Fruit fly (Drosophila melanogaster) whole organism, embryonic: ENCODE measurements around the gene Rab3GAP1.

Experiments
- Awh ChIP-seq: fragments of 200-800 bp; sonication (Bioruptor generic); IDR thresholded peaks from 2 replicates; pipeline ENCODE4, ENCODE4 v1.3.6; 2022; ENCODE audit warnings: missing biosample characterization, missing genetic modification characterization
- CG10147 ChIP-seq: fragments of 200-800 bp; sonication (Bioruptor generic); optimal IDR thresholded peaks from 2 replicates; lab custom pipeline; 2019; ENCODE audit warnings: missing biosample characterization, mild to moderate bottlenecking, missing genetic modification characterization, moderate library complexity
- CG10209 ChIP-seq: fragments of 200-800 bp; sonication (Bioruptor generic); optimal IDR thresholded peaks from 3 replicates; lab custom pipeline; 2017; ENCODE audit warnings: missing biosample characterization, mild to moderate bottlenecking, missing genetic modification characterization, missing genetic modification reagents
- CG10543 ChIP-seq: fragments of 200-800 bp; sonication (Bioruptor generic); optimal IDR thresholded peaks from 3 replicates; lab custom pipeline; 2017; ENCODE audit warnings: missing biosample characterization, mild to moderate bottlenecking, missing genetic modification characterization, moderate library complexity
- CG17359 ChIP-seq: fragments of 200-800 bp; sonication (Bioruptor generic); optimal IDR thresholded peaks from 3 replicates; lab custom pipeline; 2018; ENCODE audit warnings: missing biosample characterization, mild to moderate bottlenecking, missing genetic modification characterization, moderate library complexity
- CG17361 ChIP-seq: fragments of 200-800 bp; sonication (Bioruptor generic); IDR thresholded peaks from 3 replicates; pipeline ENCODE4 v1.3.6; 2022; ENCODE audit warnings: missing biosample characterization, missing genetic modification characterization
- CG1832 ChIP-seq: fragments of 200-800 bp; sonication (Bioruptor generic); optimal IDR thresholded peaks from 2 replicates; lab custom pipeline; 2017; ENCODE audit warnings: missing biosample characterization, mild to moderate bottlenecking, missing genetic modification characterization, inconsistent platforms
- CG18476 ChIP-seq: fragments of 200-800 bp; sonication (Bioruptor generic); optimal IDR thresholded peaks from 2 replicates; lab custom pipeline; 2016; ENCODE audit warnings: missing biosample characterization, mild to moderate bottlenecking, missing genetic modification characterization
- CG18619 ChIP-seq: fragments of 200-800 bp; sonication (Bioruptor generic); optimal IDR thresholded peaks from 3 replicates; lab custom pipeline; 2017; ENCODE audit warnings: missing biosample characterization, mild to moderate bottlenecking, missing genetic modification characterization
- CG2120 ChIP-seq: fragments of 200-800 bp; sonication (Bioruptor generic); optimal IDR thresholded peaks from 3 replicates; lab custom pipeline; 2016; ENCODE audit warnings: missing biosample characterization, missing genetic modification characterization
- CG2712 ChIP-seq: fragments of 200-800 bp; optimal IDR thresholded peaks from 3 replicates; lab custom pipeline; 2019; ENCODE audit warnings: missing biosample characterization, mild to moderate bottlenecking, missing genetic modification characterization, moderate library complexity
- CG31224 ChIP-seq: fragments of 200-800 bp; sonication (Bioruptor generic); IDR thresholded peaks from 2 replicates; pipeline ENCODE4 v1.3.6; 2022; ENCODE audit warnings: missing biosample characterization, missing genetic modification characterization
- CG32767 ChIP-seq: fragments of 200-800 bp; sonication (Bioruptor generic); IDR thresholded peaks from 2 replicates; pipeline ENCODE4 v1.3.6; 2022; ENCODE audit warnings: missing biosample characterization, missing genetic modification characterization
- CG34224 ChIP-seq: fragments of 200-800 bp; sonication (Bioruptor generic); IDR thresholded peaks from 3 replicates; pipeline ENCODE4 v1.3.6; 2022; ENCODE audit warnings: missing biosample characterization, missing genetic modification characterization; ENCODE audit not compliant: partially characterized antibody
- CG3838 ChIP-seq: fragments of 200-800 bp; sonication (Bioruptor generic); optimal IDR thresholded peaks from 3 replicates; lab custom pipeline; 2016; ENCODE audit warnings: missing biosample characterization, missing genetic modification characterization
- CG5180 ChIP-seq: fragments of 200-800 bp; sonication (Bioruptor generic); optimal IDR thresholded peaks from 3 replicates; lab custom pipeline; 2017; ENCODE audit warnings: missing biosample characterization, missing genetic modification characterization, mild to moderate bottlenecking, moderate library complexity, missing genetic modification reagents
- CG6689 ChIP-seq: fragments of 200-800 bp; sonication (Bioruptor generic); IDR thresholded peaks from 2 replicates; pipeline ENCODE4 v1.3.6; 2022; ENCODE audit warnings: missing biosample characterization, missing genetic modification characterization
- CG6854 ChIP-seq: fragments of 200-800 bp; sonication (Bioruptor generic); optimal IDR thresholded peaks from 3 replicates; lab custom pipeline; 2017; ENCODE audit warnings: missing biosample characterization, mild to moderate bottlenecking, missing genetic modification characterization
- CG9727 ChIP-seq: fragments of 200-800 bp; sonication (Bioruptor generic); optimal IDR thresholded peaks from 3 replicates; lab custom pipeline; 2017; ENCODE audit warnings: missing biosample characterization, mild to moderate bottlenecking, missing genetic modification characterization
- CTCF ChIP-seq: fragments of 200-800 bp; sonication (Bioruptor generic); optimal IDR thresholded peaks from 2 replicates; lab custom pipeline; 2017; ENCODE audit warnings: missing biosample characterization, mild to moderate bottlenecking, missing genetic modification characterization, moderate library complexity
- E2f2 ChIP-seq: fragments of 200-800 bp; sonication (Bioruptor generic); IDR thresholded peaks from 2 replicates; pipeline ENCODE4 v1.3.6; 2022; ENCODE audit warnings: missing biosample characterization, missing genetic modification characterization
- Fer2 ChIP-seq: fragments of 200-800 bp; sonication (Bioruptor generic); optimal IDR thresholded peaks from 2 replicates; lab custom pipeline; 2018; ENCODE audit warnings: missing biosample characterization, mild to moderate bottlenecking, missing genetic modification characterization, moderate library complexity
- Hr3 ChIP-seq: fragments of 200-800 bp; sonication (Bioruptor generic); optimal IDR thresholded peaks from 3 replicates; lab custom pipeline; 2016; ENCODE audit warnings: missing biosample characterization, missing genetic modification characterization
- Hsf ChIP-seq: fragments of 200-800 bp; sonication (Bioruptor generic); optimal IDR thresholded peaks from 3 replicates; lab custom pipeline; 2016; ENCODE audit warnings: missing biosample characterization, missing genetic modification characterization
- NFAT ChIP-seq: fragments of 200-800 bp; sonication (Bioruptor generic); IDR thresholded peaks from 2 replicates; pipeline ENCODE4 v1.3.6; 2022; ENCODE audit warnings: missing biosample characterization, missing genetic modification characterization
- Poxn ChIP-seq: fragments of 200-800 bp; sonication (Bioruptor generic); IDR thresholded peaks from 2 replicates; pipeline ENCODE4 v1.3.6; 2022; ENCODE audit warnings: missing biosample characterization, missing genetic modification characterization
- Sox102F ChIP-seq: fragments of 200-800 bp; sonication (Bioruptor generic); optimal IDR thresholded peaks from 2 replicates; lab custom pipeline; 2018; ENCODE audit warnings: missing biosample characterization, mild to moderate bottlenecking, missing genetic modification characterization, moderate library complexity
- Tbp ChIP-seq: fragments of >200 bp; optimal IDR thresholded peaks from 2 replicates; lab custom pipeline; 2018; ENCODE audit warnings: missing biosample characterization, missing genetic modification characterization
- Usf ChIP-seq: fragments of 200-800 bp; sonication (Bioruptor generic); optimal IDR thresholded peaks from 2 replicates; lab custom pipeline; 2017; ENCODE audit warnings: missing genotype, missing biosample characterization, missing genetic modification characterization
- amos ChIP-seq: fragments of 200-800 bp; sonication (Bioruptor generic); IDR thresholded peaks from 2 replicates; pipeline ENCODE4 v1.3.6; 2022; ENCODE audit warnings: missing biosample characterization, missing genetic modification characterization; ENCODE audit not compliant: partially characterized antibody
- ase ChIP-seq: fragments of 200-800 bp; sonication (Bioruptor generic); IDR thresholded peaks from 3 replicates; pipeline ENCODE4 v1.3.6; 2022; ENCODE audit warnings: missing biosample characterization, missing genetic modification characterization
- az2 ChIP-seq: fragments of 200-800 bp; sonication (Bioruptor generic); optimal IDR thresholded peaks from 3 replicates; lab custom pipeline; 2016; ENCODE audit warnings: missing biosample characterization, missing genetic modification characterization
- br ChIP-seq: fragments of >200 bp; optimal IDR thresholded peaks from 2 replicates; lab custom pipeline; 2017
- chif ChIP-seq, 2 experiments: fragments of 200-800 bp; sonication (Bioruptor generic); optimal IDR thresholded peaks; 3 replicates each; lab custom pipeline; 2016; ENCODE audit warnings: missing biosample characterization in 2 of 2, missing genetic modification characterization in 2 of 2
- croc ChIP-seq: fragments of 200-800 bp; sonication (Bioruptor generic); conservative IDR thresholded peaks from 3 replicates; pipeline ENCODE4 v1.3.6; 2022; ENCODE audit warnings: missing biosample characterization, missing genetic modification characterization
- da ChIP-seq: fragments of 200-800 bp; sonication (Bioruptor generic); optimal IDR thresholded peaks from 2 replicates; lab custom pipeline; 2016; ENCODE audit warnings: missing biosample characterization, missing genetic modification characterization
- gro ChIP-seq: fragments of 200-800 bp; sonication (Bioruptor generic); optimal IDR thresholded peaks from 2 replicates; lab custom pipeline; 2016; ENCODE audit warnings: missing biosample characterization, missing genetic modification characterization
- hbn ChIP-seq: fragments of 200-800 bp; sonication (Bioruptor generic); IDR thresholded peaks from 2 replicates; pipeline ENCODE4 v1.3.6; 2022; ENCODE audit warnings: missing biosample characterization, missing genetic modification characterization; ENCODE audit not compliant: partially characterized antibody
- her ChIP-seq: fragments of 200-800 bp; sonication (Bioruptor generic); optimal IDR thresholded peaks from 2 replicates; lab custom pipeline; 2016; ENCODE audit warnings: missing biosample characterization, missing genetic modification characterization
- lilli ChIP-seq: fragments of 200-800 bp; sonication (Bioruptor generic); optimal IDR thresholded peaks from 3 replicates; lab custom pipeline; 2016; ENCODE audit warnings: missing biosample characterization, missing genetic modification characterization
- nau ChIP-seq: fragments of 200-800 bp; sonication (Bioruptor generic); optimal IDR thresholded peaks from 3 replicates; lab custom pipeline; 2017; ENCODE audit warnings: missing biosample characterization, mild to moderate bottlenecking, missing genetic modification characterization, missing genetic modification reagents
- nmo ChIP-seq: fragments of 200-800 bp; sonication (Bioruptor generic); optimal IDR thresholded peaks from 2 replicates; lab custom pipeline; 2018; ENCODE audit warnings: missing biosample characterization, mild to moderate bottlenecking, missing genetic modification characterization, moderate library complexity
- pan ChIP-seq, 4 experiments: fragments of >200 bp in 3 of 4; fragments of 200-800 bp in 1 of 4; sonication (Bioruptor generic) in 1 of 4; optimal IDR thresholded peaks in 3 of 4; IDR thresholded peaks in 1 of 4; 2 replicates each; pipeline versions ENCODE4 v1.3.6 to Lab custom; 2017 to 2022; ENCODE audit warnings: missing biosample characterization in 2 of 4, missing genetic modification characterization in 2 of 4, mixed read lengths in 1 of 4
- phol ChIP-seq: fragments of 200-800 bp; sonication (Bioruptor generic); optimal IDR thresholded peaks from 3 replicates; lab custom pipeline; 2018; ENCODE audit warnings: missing biosample characterization, mild to moderate bottlenecking, missing genetic modification characterization, moderate library complexity
- row ChIP-seq: fragments of 200-800 bp; sonication (Bioruptor generic); IDR thresholded peaks from 3 replicates; pipeline ENCODE4 v1.3.6; 2022; ENCODE audit warnings: missing biosample characterization, missing genetic modification characterization
- sc ChIP-seq, 3 experiments: fragments of >200 bp in 2 of 3; fragments of 200-800 bp in 1 of 3; sonication (Bioruptor generic) in 1 of 3; optimal IDR thresholded peaks; 2 replicates in 2 of 3; 3 replicates in 1 of 3; lab custom pipeline; 2017; ENCODE audit warnings: mild to moderate bottlenecking in 1 of 3, missing biosample characterization in 1 of 3, missing genetic modification characterization in 1 of 3, missing genetic modification reagents in 1 of 3
- schlank ChIP-seq: fragments of 200-800 bp; sonication (Bioruptor generic); optimal IDR thresholded peaks from 2 replicates; lab custom pipeline; 2018; ENCODE audit warnings: missing biosample characterization, mild to moderate bottlenecking, missing genetic modification characterization
- seq ChIP-seq: fragments of 200-800 bp; sonication (Bioruptor generic); IDR thresholded peaks from 2 replicates; pipeline ENCODE4 v1.3.6; 2022; ENCODE audit warnings: missing biosample characterization, missing genetic modification characterization
- tin ChIP-seq: fragments of 200-800 bp; sonication (Bioruptor generic); optimal IDR thresholded peaks from 3 replicates; lab custom pipeline; 2016; ENCODE audit warnings: missing biosample characterization, missing genetic modification characterization
- vvl ChIP-seq: fragments of 200-800 bp; sonication (Bioruptor generic); IDR thresholded peaks from 2 replicates; pipeline ENCODE4 v1.3.6; 2022; ENCODE audit warnings: missing biosample characterization, missing genetic modification characterization
- zen2 ChIP-seq: fragments of 200-800 bp; sonication (Bioruptor generic); IDR thresholded peaks from 3 replicates; pipeline ENCODE4 v1.3.6; 2022; ENCODE audit warnings: missing biosample characterization, missing genetic modification characterization; ENCODE audit not compliant: partially characterized antibody

Gene Rab3GAP1

dm6 chr2L:1619191-1619590, 8.2 kb upstream of the Rab3GAP1 start (continued):
- no peak for TF ChIP-seq CG6689 (GFP tag; lab: Robert Waterston, UW)
- no peak for TF ChIP-seq her
- TF ChIP-seq ase (GFP tag; lab: Robert Waterston, UW), result no peak
- no peak for TF ChIP-seq Awh
- TF ChIP-seq schlank (tag; lab: Kevin White, UChicago), result no peak
- TF ChIP-seq E2f2 (GFP tag; lab: Robert Waterston, UW), result no peak
- no peak for TF ChIP-seq tin
- peak; percentile 16 for TF ChIP-seq CG10147 (GFP tag; lab: Kevin White, UChicago)
- peak; percentile 46 for TF ChIP-seq CG6854 (GFP tag; lab: Kevin White, UChicago)
- peak; percentile 28 for TF ChIP-seq CG10209
- peak; percentile 15 for TF ChIP-seq lilli
- TF ChIP-seq nau (GFP tag; lab: Kevin White, UChicago), result peak; percentile 16
- peak; percentile 60 for TF ChIP-seq Hsf (GFP tag; lab: Kevin White, UChicago)
- peak in 1 of 2 experiments; percentile 12 for TF ChIP-seq chif (GFP tag; optimal IDR thresholded peaks at IDR 0.05; lab: Kevin White, UChicago)
- no peak for TF ChIP-seq Usf (GFP tag; lab: Kevin White, UChicago)
- no peak for TF ChIP-seq da (GFP tag; lab: Kevin White, UChicago)
- peak; percentile 37 for TF ChIP-seq CG17359
- no peak for TF ChIP-seq Fer2 (tag; lab: Kevin White, UChicago)
- peak; percentile 66; the same call in 2 of the 3 replicates for TF ChIP-seq CG17361
- TF ChIP-seq CG34224 (GFP tag; lab: Robert Waterston, UW), result no peak
- no peak for TF ChIP-seq gro
- no peak for TF ChIP-seq Hr3 (GFP tag; lab: Kevin White, UChicago)
- no peak for TF ChIP-seq vvl
- no peak for TF ChIP-seq sc (optimal IDR thresholded peaks at IDR 0.05; lab: Kevin White, UChicago)
- TF ChIP-seq sc (GFP tag; optimal IDR thresholded peaks at IDR 0.05; lab: Kevin White, UChicago), result no peak
- TF ChIP-seq CG10543 (GFP tag; lab: Kevin White, UChicago), result no peak
- no peak for TF ChIP-seq NFAT (GFP tag; lab: Robert Waterston, UW)
- no peak for TF ChIP-seq Poxn (GFP tag; lab: Robert Waterston, UW)
- TF ChIP-seq nmo (GFP tag; lab: Kevin White, UChicago), result peak; percentile 18
- no peak for TF ChIP-seq pan (optimal IDR thresholded peaks at IDR 0.05; lab: Kevin White, UChicago)
- TF ChIP-seq pan (GFP tag; optimal IDR thresholded peaks at IDR 0.05 in 1 of 2, IDR thresholded peaks at IDR 0.05 in 1 of 2), result peak in 1 of 2 experiments; percentile 26
- no peak; the same call in 1 of the 2 replicates for TF ChIP-seq seq (GFP tag; lab: Robert Waterston, UW)
- TF ChIP-seq CG9727, result peak; percentile 31
- no peak for TF ChIP-seq amos
- peak; percentile 61 for TF ChIP-seq CG2120 (GFP tag; lab: Kevin White, UChicago)
- TF ChIP-seq az2, result peak; percentile 4
- TF ChIP-seq CG5180, result peak; percentile 19
- no peak for TF ChIP-seq CG32767 (GFP tag; lab: Robert Waterston, UW)
- no peak for TF ChIP-seq croc
- TF ChIP-seq CG3838 (GFP tag; lab: Kevin White, UChicago), result no peak
- peak; percentile 55 for TF ChIP-seq phol
- TF ChIP-seq CG31224, result no peak
- TF ChIP-seq Sox102F, result peak; percentile 59
- TF ChIP-seq row (GFP tag; lab: Robert Waterston, UW), result peak; percentile 45; the same call in 1 of the 3 replicates
- TF ChIP-seq br (lab: Kevin White, UChicago), result no peak
- no peak for TF ChIP-seq CG1832
- no peak for TF ChIP-seq hbn (GFP tag; lab: Robert Waterston, UW)
- TF ChIP-seq CG18619 (GFP tag; lab: Kevin White, UChicago), result peak; percentile 41
- no peak for TF ChIP-seq Tbp (GFP tag; lab: Kevin White, UChicago)
- peak; percentile 16 for TF ChIP-seq CG2712
- TF ChIP-seq CG18476 (GFP tag; lab: Kevin White, UChicago), result no peak
- no peak for TF ChIP-seq zen2
- TF ChIP-seq CTCF (GFP tag; lab: Kevin White, UChicago), result no peak
